Worm (Caenorhabditis elegans): ENCODE data around the gene T16H12.13.

DNA sequence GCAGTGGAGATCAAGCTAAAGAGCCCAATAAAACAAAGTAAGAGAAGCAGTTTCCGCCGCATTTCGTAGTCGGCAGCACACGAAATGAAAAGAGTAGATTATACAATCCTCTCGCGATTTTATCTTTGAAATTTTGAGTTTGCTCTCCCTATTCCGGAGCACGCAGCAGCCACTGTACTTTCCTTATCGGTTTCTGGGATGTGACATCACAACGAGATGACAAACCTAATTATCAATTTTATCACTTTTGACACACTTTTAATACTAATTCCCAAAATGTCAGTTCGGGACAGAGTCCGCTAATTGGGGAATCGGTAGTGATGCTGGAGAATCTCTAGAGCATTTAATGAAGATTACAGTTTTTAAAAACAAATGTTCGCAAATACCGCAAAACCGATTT is 35.5 kb upstream of the T16H12.13 start, which contains the start of gene T16G12.1:
- TF ChIP-seq nhr-237 (tag; optimal IDR thresholded peaks at IDR 0.05) (no peak), snpc-4 (tag; optimal IDR thresholded peaks at IDR 0.05) (no peak), tbx-8 (GFP tag; optimal IDR thresholded peaks at IDR 0.05) (no peak), nhr-12 (tag; optimal IDR thresholded peaks at IDR 0.05) (no peak), unc-62 (GFP tag; optimal IDR thresholded peaks at IDR 0.05) (no peak)

All from whole organism, mixed stage, embryonic.